Worm (Caenorhabditis elegans): ENCODE data around the gene K02D10.4.

DNA sequence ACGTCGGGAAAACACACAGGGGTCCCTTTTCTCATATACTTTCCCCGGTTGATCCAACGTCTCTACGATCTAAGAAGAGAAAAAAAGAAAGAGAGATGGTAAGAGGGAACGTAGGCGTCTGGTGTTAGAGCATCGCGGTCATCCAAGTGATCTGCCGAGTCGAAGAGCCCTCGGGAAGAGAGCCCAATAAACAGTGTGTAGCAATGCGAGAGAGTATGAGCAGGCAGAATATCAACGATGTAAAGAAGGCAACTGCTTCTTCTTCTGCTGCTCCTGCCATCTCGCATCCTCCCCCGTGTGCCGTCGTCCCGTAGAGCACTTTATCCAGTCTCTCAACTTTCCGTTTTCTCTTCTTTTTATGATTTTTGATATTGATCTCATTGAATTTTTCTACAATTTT, 35.9 kb upstream of the K02D10.4 start:
- no peak for TF ChIP-seq lir-3 (tag; optimal IDR thresholded peaks at IDR 0.05; ENCODE audit: poor library complexity)
- TF ChIP-seq ces-1 (GFP tag; optimal IDR thresholded peaks at IDR 0.05) = no peak
- TF ChIP-seq mep-1 (tag; optimal IDR thresholded peaks at IDR 0.05) = no peak
- no peak for TF ChIP-seq ama-1 (optimal IDR thresholded peaks at IDR 0.05)
- TF ChIP-seq unc-86 (tag; optimal IDR thresholded peaks at IDR 0.05) = no peak
